Fruit fly (Drosophila melanogaster) whole organism: ENCODE data around the gene CG31600.
A peak's percentile ranks its signal among the peaks of the same experiment; 100 is the strongest.

Source experiments
- CG8478 ChIP-seq: fragments of >200 bp; optimal IDR thresholded peaks from 2 replicates; lab custom pipeline; 2018; ENCODE audit warnings: inconsistent platforms
- Dll ChIP-seq: fragments of >200 bp; optimal IDR thresholded peaks from 2 replicates; lab custom pipeline; 2017
- EcR ChIP-seq, 2 experiments: fragments of >200 bp; optimal IDR thresholded peaks; 2 replicates each; lab custom pipeline; 2017; ENCODE audit warnings: missing biosample characterization in 2 of 2, missing genetic modification characterization in 2 of 2, missing genetic modification reagents in 2 of 2
- pan ChIP-seq: fragments of >200 bp; optimal IDR thresholded peaks from 2 replicates; lab custom pipeline; 2017
- psq ChIP-seq: fragments of >200 bp; optimal IDR thresholded peaks from 2 replicates; lab custom pipeline; 2017
- usp ChIP-seq: fragments of >200 bp; optimal IDR thresholded peaks from 2 replicates; lab custom pipeline; 2017; ENCODE audit warnings: missing biosample characterization, missing genetic modification characterization, mixed read lengths

The CG31600 gene

dm6 chr2L:21886260-21886659 lies 28.9 kb downstream of the CG31600 start:
- no peak for TF ChIP-seq pan

dm6 chr2L:21885502-21885901 lies 29.7 kb downstream of the CG31600 start:
- TF ChIP-seq Dll (lab: Kevin White, UChicago): no peak
- no peak for TF ChIP-seq EcR (GFP tag; optimal IDR thresholded peaks at IDR 0.05; lab: Kevin White, UChicago)
- no peak for TF ChIP-seq CG8478 (lab: Kevin White, UChicago)
- TF ChIP-seq usp: no peak
- no peak for TF ChIP-seq psq (lab: Kevin White, UChicago)
- TF ChIP-seq pan: no peak

DNA sequence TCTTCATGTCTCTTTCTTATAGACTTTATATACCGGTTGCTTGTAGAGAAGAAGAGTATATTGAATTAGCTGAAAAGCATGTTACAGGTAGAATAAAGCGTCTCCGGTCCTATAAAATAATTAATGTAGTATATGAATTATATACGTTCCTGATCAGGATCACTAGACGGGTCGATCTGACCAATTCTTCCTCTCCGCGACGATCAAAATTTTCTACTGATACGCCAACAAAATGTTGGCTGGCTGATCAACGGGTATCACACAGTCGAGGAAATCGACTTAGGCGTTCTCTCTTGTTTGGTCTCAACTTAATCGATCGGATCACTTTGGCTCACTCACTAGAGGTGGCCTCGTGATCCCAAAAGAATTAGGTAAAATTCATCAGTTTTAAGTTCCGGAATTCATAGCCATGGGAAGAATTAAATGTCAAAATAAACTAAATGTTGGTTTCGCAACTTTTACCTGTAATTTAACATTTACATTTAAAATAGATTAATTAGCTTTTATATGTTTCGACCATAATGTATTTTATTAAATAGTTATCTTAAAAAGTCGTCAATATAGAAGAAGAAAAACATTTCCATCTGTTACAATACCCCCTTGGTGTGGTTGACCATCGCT lies 33.5 kb downstream of the CG31600 start:
- TF ChIP-seq CG8478 (lab: Kevin White, UChicago) (no peak), Dll (lab: Kevin White, UChicago) (no peak)

- TF ChIP-seq usp (no peak), pan (no peak), Dll (lab: Kevin White, UChicago) (no peak), CG8478 (lab: Kevin White, UChicago) (no peak), EcR (GFP tag; optimal IDR thresholded peaks at IDR 0.05; lab: Kevin White, UChicago) (no peak), psq (lab: Kevin White, UChicago) (no peak)
Measured at dm6 chr2L:21879411-21879810, 35.7 kb downstream of the CG31600 start.

- TF ChIP-seq usp: no peak
- no peak for TF ChIP-seq pan
- TF ChIP-seq EcR (GFP tag; optimal IDR thresholded peaks at IDR 0.05; lab: Kevin White, UChicago): no peak
- no peak for TF ChIP-seq Dll (lab: Kevin White, UChicago)
- TF ChIP-seq psq (lab: Kevin White, UChicago): no peak
- TF ChIP-seq CG8478 (lab: Kevin White, UChicago): no peak
Measured at dm6 chr2L:21877006-21877405, 38.2 kb downstream of the CG31600 start.

dm6 chr2L:21873696-21874095 lies 41.5 kb downstream of the CG31600 start:
- TF ChIP-seq Dll (lab: Kevin White, UChicago) (no peak), usp (no peak), pan (no peak), CG8478 (lab: Kevin White, UChicago) (no peak), EcR (GFP tag; optimal IDR thresholded peaks at IDR 0.05; lab: Kevin White, UChicago) (no peak), psq (lab: Kevin White, UChicago) (no peak)

DNA sequence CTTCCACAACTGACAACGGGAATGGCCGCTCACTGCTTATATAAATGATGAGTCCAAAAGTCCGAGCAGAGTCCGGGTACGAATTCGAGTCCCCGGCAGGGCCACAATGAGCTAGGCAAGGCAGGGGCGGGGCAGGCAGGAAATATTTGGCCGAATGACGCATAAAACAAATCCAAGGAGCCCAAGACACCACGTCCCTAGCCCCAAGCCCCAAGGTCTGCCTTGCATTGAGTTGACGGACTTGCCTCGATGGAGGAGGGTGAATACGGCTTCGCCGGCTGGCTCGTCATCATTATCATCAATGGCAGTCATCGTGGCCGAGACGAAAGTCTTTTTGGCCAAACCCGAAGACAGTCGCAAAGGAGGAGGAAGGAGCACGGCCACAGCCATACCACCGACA lies 43.5 kb downstream of the CG31600 start:
- TF ChIP-seq CG8478 (lab: Kevin White, UChicago): no peak
- TF ChIP-seq psq (lab: Kevin White, UChicago): no peak
- TF ChIP-seq EcR (GFP tag; optimal IDR thresholded peaks at IDR 0.05; lab: Kevin White, UChicago): no peak
- no peak for TF ChIP-seq Dll (lab: Kevin White, UChicago)
- no peak for TF ChIP-seq pan

DNA sequence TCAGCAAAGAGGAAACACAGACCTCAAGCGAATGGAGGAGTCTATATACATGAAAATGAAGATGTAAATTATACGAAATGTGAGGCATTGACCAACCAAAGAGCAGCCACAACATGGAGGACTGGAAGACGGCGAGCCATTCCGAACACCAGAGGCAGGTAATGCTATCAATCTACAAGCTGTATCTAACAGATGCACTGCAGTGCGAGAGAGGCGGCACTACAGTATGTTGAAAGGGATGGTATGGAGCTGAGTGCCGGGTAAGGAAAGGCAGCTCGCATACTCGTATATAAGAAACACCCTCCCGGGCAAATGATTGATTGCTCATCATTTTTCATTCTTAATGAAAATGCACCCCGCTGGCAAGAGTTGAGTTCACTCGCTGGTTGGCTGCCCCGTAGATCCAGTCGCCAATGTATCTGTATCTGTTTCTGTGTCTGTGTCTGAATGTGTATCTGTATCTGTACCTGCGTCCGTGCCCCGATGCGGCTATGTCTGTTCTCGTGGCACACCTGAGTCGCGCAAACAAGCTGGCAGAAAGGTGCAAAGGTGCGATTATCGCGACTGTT lies 46.4 kb downstream of the CG31600 start:
- TF ChIP-seq psq (lab: Kevin White, UChicago): no peak
- no peak for TF ChIP-seq Dll (lab: Kevin White, UChicago)
- TF ChIP-seq CG8478 (lab: Kevin White, UChicago): no peak
- TF ChIP-seq pan: no peak
- no peak for TF ChIP-seq usp
- no peak for TF ChIP-seq EcR (GFP tag; optimal IDR thresholded peaks at IDR 0.05; lab: Kevin White, UChicago)

- TF ChIP-seq Dll (lab: Kevin White, UChicago) (no peak), pan (peak; percentile 84)
Measured at dm6 chr2L:21867040-21867981, 47.8 kb downstream of the CG31600 start.

DNA sequence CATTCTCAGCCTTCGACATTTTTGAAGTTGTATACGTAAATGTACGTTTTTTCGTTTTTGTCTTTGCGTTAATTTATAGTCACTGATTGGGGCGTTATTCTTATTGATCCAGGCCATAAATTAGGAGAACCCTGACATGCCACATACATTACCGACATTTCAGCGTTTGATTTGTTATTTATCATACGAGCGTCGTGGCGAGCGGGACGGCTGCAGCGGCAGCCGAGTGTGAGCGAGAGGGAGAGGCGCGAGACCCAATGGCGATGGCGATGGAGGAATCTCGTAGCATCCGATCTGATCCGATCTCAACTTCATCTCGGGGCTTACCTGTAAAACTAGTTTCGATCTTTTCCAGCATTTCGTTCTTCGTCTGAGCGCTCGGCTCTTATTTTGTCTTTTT lies 48.8 kb downstream of the CG31600 start:
- no peak for TF ChIP-seq EcR (GFP tag; optimal IDR thresholded peaks at IDR 0.05; lab: Kevin White, UChicago)
- no peak for TF ChIP-seq psq (lab: Kevin White, UChicago)
- TF ChIP-seq CG8478 (lab: Kevin White, UChicago): no peak
